Worm (Caenorhabditis elegans) whole organism, L3 larva: ENCODE data around the gene obr-1.
A peak's percentile ranks its signal among the peaks of the same experiment; 100 is the strongest.

Experiments used
- R02D3.7 ChIP-seq: fragments of 150-350 bp; optimal IDR thresholded peaks from 2 replicates; lab custom pipeline; 2014; ENCODE audit warnings: missing biosample characterization, missing genetic modification characterization
- ama-1 ChIP-seq: fragments of 150-350 bp; optimal IDR thresholded peaks from 2 replicates; lab custom pipeline; 2018
- ceh-16 ChIP-seq: sonication (generic microtip); optimal IDR thresholded peaks from 2 replicates; lab custom pipeline; 2017; ENCODE audit warnings: missing biosample characterization, missing genetic modification characterization
- ceh-28 ChIP-seq: fragments of 150-350 bp; optimal IDR thresholded peaks from 2 replicates; lab custom pipeline; 2014; ENCODE audit warnings: missing biosample characterization, missing genetic modification reagents, missing genetic modification characterization
- ceh-82 ChIP-seq: fragments of 150-350 bp; optimal IDR thresholded peaks from 2 replicates; lab custom pipeline; 2014; ENCODE audit warnings: missing biosample characterization, missing genetic modification characterization
- ceh-9 ChIP-seq: sonication (generic microtip); optimal IDR thresholded peaks from 2 replicates; lab custom pipeline; 2018; ENCODE audit warnings: missing biosample characterization, missing genetic modification characterization
- daf-12 ChIP-seq: fragments of 150-350 bp; optimal IDR thresholded peaks from 2 replicates; lab custom pipeline; 2014; ENCODE audit warnings: missing biosample characterization, missing genetic modification reagents, missing genetic modification characterization
- egl-27 ChIP-seq: sonication (generic microtip); optimal IDR thresholded peaks from 4 replicates; lab custom pipeline; 2017; ENCODE audit warnings: missing biosample characterization, missing genetic modification reagents, missing genetic modification characterization
- egl-5 ChIP-seq: fragments of 150-350 bp; optimal IDR thresholded peaks from 2 replicates; lab custom pipeline; 2017; ENCODE audit warnings: missing biosample characterization, missing genetic modification reagents, missing genetic modification characterization, inconsistent platforms
- elt-1 ChIP-seq: fragments of 150-350 bp; optimal IDR thresholded peaks from 2 replicates; lab custom pipeline; 2014; ENCODE audit warnings: missing biosample characterization, missing genetic modification characterization
- elt-2 ChIP-seq: sonication (generic microtip); optimal IDR thresholded peaks from 2 replicates; lab custom pipeline; 2016; ENCODE audit warnings: missing genetic modification reagents, mild to moderate bottlenecking, missing genetic modification characterization, missing compliant biosample characterization
- elt-3 ChIP-seq, 3 experiments: fragments of 150-350 bp in 1 of 3; sonication (generic microtip) in 2 of 3; optimal IDR thresholded peaks; 2 replicates in 2 of 3; 4 replicates in 1 of 3; lab custom pipeline; 2014 to 2017; ENCODE audit warnings: missing biosample characterization in 3 of 3, missing genetic modification characterization in 3 of 3
- eor-1 ChIP-seq, 2 experiments: fragments of 150-350 bp; optimal IDR thresholded peaks; 2 replicates each; lab custom pipeline; 2014 to 2018; ENCODE audit warnings: missing biosample characterization in 2 of 2, missing genetic modification characterization in 2 of 2
- fkh-10 ChIP-seq: sonication (generic microtip); optimal IDR thresholded peaks from 2 replicates; lab custom pipeline; 2017; ENCODE audit warnings: missing biosample characterization, missing genetic modification reagents, missing genetic modification characterization
- fkh-2 ChIP-seq: fragments of 150-350 bp; optimal IDR thresholded peaks from 2 replicates; lab custom pipeline; 2014; ENCODE audit warnings: missing biosample characterization, missing genetic modification reagents, missing genetic modification characterization
- fos-1 ChIP-seq: fragments of 150-350 bp; optimal IDR thresholded peaks from 2 replicates; lab custom pipeline; 2014; ENCODE audit warnings: missing biosample characterization, missing genetic modification characterization
- hmg-11 ChIP-seq: sonication (generic microtip); optimal IDR thresholded peaks from 2 replicates; lab custom pipeline; 2016; ENCODE audit warnings: missing genetic modification characterization, missing compliant biosample characterization
- jun-1 ChIP-seq: fragments of 150-350 bp; optimal IDR thresholded peaks from 2 replicates; lab custom pipeline; 2014; ENCODE audit warnings: missing biosample characterization, missing genetic modification reagents, missing genetic modification characterization
- lin-15B ChIP-seq: fragments of 150-350 bp; optimal IDR thresholded peaks from 2 replicates; lab custom pipeline; 2014; ENCODE audit warnings: missing biosample characterization, missing genetic modification characterization
- lin-39 ChIP-seq: fragments of 150-350 bp; optimal IDR thresholded peaks from 2 replicates; lab custom pipeline; 2018; ENCODE audit warnings: missing biosample characterization, missing genetic modification reagents, missing genetic modification characterization
- lsy-12 ChIP-seq: sonication (generic microtip); optimal IDR thresholded peaks from 2 replicates; lab custom pipeline; 2016; ENCODE audit warnings: mild to moderate bottlenecking, missing genetic modification characterization, missing compliant biosample characterization
- mdl-1 ChIP-seq: fragments of 150-350 bp; optimal IDR thresholded peaks from 2 replicates; lab custom pipeline; 2014; ENCODE audit warnings: missing biosample characterization, missing genetic modification characterization
- mml-1 ChIP-seq: fragments of 150-350 bp; sonication (generic microtip); optimal IDR thresholded peaks from 3 replicates; lab custom pipeline; 2014; ENCODE audit warnings: missing biosample characterization, missing genetic modification characterization
- nfya-1 ChIP-seq: sonication (generic microtip); optimal IDR thresholded peaks from 2 replicates; lab custom pipeline; 2017; ENCODE audit warnings: missing genetic modification characterization, mild to moderate bottlenecking, missing compliant biosample characterization, antibody characterized with exemption, moderate library complexity; ENCODE audit not compliant: insufficient read depth
- nhr-23 ChIP-seq: fragments of 150-350 bp; optimal IDR thresholded peaks from 2 replicates; lab custom pipeline; 2014; ENCODE audit warnings: missing biosample characterization, missing genetic modification reagents, missing genetic modification characterization
- nhr-237 ChIP-seq: fragments of 150-350 bp; optimal IDR thresholded peaks from 2 replicates; lab custom pipeline; 2014; ENCODE audit warnings: missing biosample characterization, missing genetic modification characterization
- nhr-25 ChIP-seq: sonication (generic microtip); optimal IDR thresholded peaks from 2 replicates; lab custom pipeline; 2017; ENCODE audit warnings: missing biosample characterization, missing genetic modification characterization
- nhr-28 ChIP-seq: fragments of 150-350 bp; optimal IDR thresholded peaks from 2 replicates; lab custom pipeline; 2014; ENCODE audit warnings: missing biosample characterization, missing genetic modification characterization
- nhr-43 ChIP-seq: sonication (generic microtip); optimal IDR thresholded peaks from 2 replicates; lab custom pipeline; 2016; ENCODE audit warnings: mild to moderate bottlenecking, missing genetic modification characterization, missing compliant biosample characterization; ENCODE audit not compliant: poor library complexity, severe bottlenecking
- nhr-76 ChIP-seq: fragments of 150-350 bp; sonication (generic microtip); optimal IDR thresholded peaks from 5 replicates; lab custom pipeline; 2014; ENCODE audit warnings: missing biosample characterization, missing genetic modification characterization
- nhr-77 ChIP-seq: fragments of 150-350 bp; optimal IDR thresholded peaks from 2 replicates; lab custom pipeline; 2014; ENCODE audit warnings: missing biosample characterization, missing genetic modification characterization
- pha-4 ChIP-seq: fragments of 150-350 bp; optimal IDR thresholded peaks from 2 replicates; lab custom pipeline; 2014; ENCODE audit warnings: missing biosample characterization, missing genetic modification reagents, missing genetic modification characterization
- pqm-1 ChIP-seq: fragments of 150-350 bp; optimal IDR thresholded peaks from 2 replicates; lab custom pipeline; 2017; ENCODE audit warnings: missing biosample characterization, missing genetic modification characterization, inconsistent platforms
- sea-2 ChIP-seq: fragments of 150-350 bp; sonication (generic microtip); optimal IDR thresholded peaks from 4 replicates; lab custom pipeline; 2014; ENCODE audit warnings: missing biosample characterization, missing genetic modification reagents, missing genetic modification characterization
- skn-1 ChIP-seq: fragments of 150-350 bp; optimal IDR thresholded peaks from 2 replicates; lab custom pipeline; 2014; ENCODE audit warnings: missing biosample characterization, missing genetic modification characterization
- snpc-4 ChIP-seq: fragments of 150-350 bp; optimal IDR thresholded peaks from 2 replicates; lab custom pipeline; 2014; ENCODE audit warnings: missing biosample characterization, missing genetic modification characterization
- unc-39 ChIP-seq: sonication (generic microtip); optimal IDR thresholded peaks from 4 replicates; lab custom pipeline; 2017; ENCODE audit warnings: missing biosample characterization, missing genetic modification characterization
- unc-62 ChIP-seq: fragments of 150-350 bp; sonication (generic microtip); optimal IDR thresholded peaks from 4 replicates; lab custom pipeline; 2014; ENCODE audit warnings: missing biosample characterization, missing genetic modification reagents, missing genetic modification characterization
- ztf-11 ChIP-seq: fragments of 150-350 bp; optimal IDR thresholded peaks from 2 replicates; lab custom pipeline; 2014; ENCODE audit warnings: missing biosample characterization, missing genetic modification characterization

obr-1 gene

DNA sequence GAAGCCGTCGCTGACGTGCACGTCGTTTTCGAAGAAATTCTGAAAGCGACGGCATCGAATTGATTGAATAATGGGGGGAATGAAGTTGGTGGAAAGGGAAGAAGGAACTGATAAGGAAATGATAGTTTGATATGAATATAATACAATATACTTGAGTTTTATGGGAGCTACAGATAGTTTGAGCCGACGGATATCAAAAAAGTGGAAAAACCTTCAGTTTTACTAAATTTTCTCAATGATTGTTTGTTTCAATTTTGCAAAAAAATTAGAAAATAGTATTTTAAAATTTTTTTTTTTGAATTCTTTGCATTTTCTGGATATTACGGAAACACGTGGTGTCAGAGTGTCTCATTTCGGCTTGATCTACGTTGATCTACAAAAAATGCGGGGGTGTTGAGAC, at the start of gene obr-1:
Gene obr-1 (minus strand): TSS at position 101 of the 400 bp plus-strand sequence.
- TF ChIP-seq elt-2 (tag; lab: Kevin White, UChicago) (peak; percentile 17), fkh-2 (tag; lab: Kevin White, UChicago) (no peak), ceh-82 (tag; lab: Kevin White, UChicago) (no peak)

DNA sequence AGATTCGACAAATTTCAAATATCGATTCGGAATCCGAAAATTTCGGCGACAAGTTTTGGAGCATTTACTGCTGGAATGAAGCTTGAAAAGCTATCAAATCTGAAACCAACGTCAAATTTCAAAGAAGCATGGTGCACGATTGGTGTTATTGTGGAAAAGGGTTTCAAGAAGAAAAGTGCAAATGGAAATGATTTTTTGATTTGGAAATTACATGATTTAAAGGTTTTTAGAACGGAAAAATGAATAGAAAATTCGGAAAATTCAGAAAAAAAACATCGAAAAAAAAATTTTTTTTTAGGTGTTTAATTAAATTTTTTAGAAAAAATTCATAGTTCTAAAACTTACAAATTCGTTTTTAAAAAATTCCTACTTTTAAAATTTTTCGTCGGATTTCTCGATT, 47.4 kb upstream of the obr-1 start, which contains the start of gene teg-1:
Gene teg-1 (minus strand): TSS at position 101 of the 400 bp plus-strand sequence.
- TF ChIP-seq nfya-1 (tag; lab: Kevin White, UChicago) = no peak
- TF ChIP-seq nhr-76 (tag; lab: Kevin White, UChicago) = no peak

DNA sequence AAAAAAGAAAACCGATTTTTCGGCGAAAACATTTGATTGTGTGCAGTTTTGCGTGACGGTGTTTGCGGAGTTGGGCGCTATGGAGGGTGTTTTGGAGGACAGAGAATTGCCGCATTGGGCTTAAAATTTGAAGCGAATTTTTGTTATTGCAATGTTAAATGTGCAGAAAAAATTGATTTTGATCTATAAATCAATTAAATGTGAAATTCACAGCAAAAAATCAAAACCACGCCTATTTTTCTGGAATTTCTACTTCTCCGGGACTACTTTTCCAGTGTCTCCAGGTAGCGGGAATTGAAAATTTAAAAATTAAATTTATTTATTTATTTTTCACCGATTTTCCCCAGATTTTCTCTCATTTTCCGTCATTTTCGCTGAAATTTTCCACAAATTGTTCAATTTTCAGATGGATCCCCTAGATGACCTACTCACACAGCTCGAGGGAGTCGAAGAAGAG, 46.5 kb upstream of the obr-1 start, which contains the start of gene mcm-10:
Gene mcm-10 (plus strand): TSS at position 407 of the 457 bp plus-strand sequence.
- TF ChIP-seq R02D3.7 (tag; lab: Kevin White, UChicago) (peak; percentile 18), nhr-25 (tag; lab: Kevin White, UChicago) (peak; percentile 46), pha-4 (tag; lab: Kevin White, UChicago) (peak; percentile 23), nfya-1 (tag; lab: Kevin White, UChicago) (peak; percentile 67), hmg-11 (tag; lab: Kevin White, UChicago) (peak; percentile 83), nhr-23 (peak; percentile 39), mml-1 (tag; lab: Kevin White, UChicago) (no peak), lin-39 (tag; lab: Kevin White, UChicago) (peak; percentile 43), ceh-16 (tag; lab: Kevin White, UChicago) (no peak), jun-1 (tag; lab: Kevin White, UChicago) (peak; percentile 63), ama-1 (peak; percentile 11), elt-2 (tag; lab: Kevin White, UChicago) (peak; percentile 38), ceh-28 (tag; lab: Kevin White, UChicago) (peak; percentile 35), egl-5 (peak; percentile 20), fkh-10 (GFP tag; lab: Kevin White, UChicago) (peak; percentile 45), skn-1 (tag; lab: Kevin White, UChicago) (peak; percentile 36), unc-39 (no peak), lin-15B (tag; lab: Kevin White, UChicago) (peak; percentile 72), pqm-1 (tag; lab: Kevin White, UChicago) (peak; percentile 12), elt-3 (tag; optimal IDR thresholded peaks at IDR 0.05; lab: Kevin White, UChicago) (no peak)

DNA sequence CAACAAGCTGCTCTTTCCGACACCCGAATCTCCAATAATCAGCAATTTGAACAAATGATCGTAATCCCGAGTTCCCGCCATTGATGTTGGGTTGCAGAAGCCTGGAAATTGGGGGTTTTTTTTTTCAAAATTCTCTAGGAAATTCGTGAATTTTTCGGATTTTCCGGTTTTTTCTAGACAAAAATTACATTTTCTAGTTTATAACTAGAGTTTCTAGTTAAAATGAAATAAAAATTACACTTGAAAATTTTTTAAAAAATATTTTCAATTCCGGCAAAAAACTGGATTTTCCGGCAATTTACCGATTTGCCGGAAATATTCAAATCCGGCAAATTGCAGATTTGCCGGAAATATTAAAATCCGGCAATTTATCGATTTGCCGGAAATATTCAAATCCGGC, 40.8 kb upstream of the obr-1 start, which contains the start of gene rab-35:
Gene rab-35 (minus strand): TSS at position 101 of the 400 bp plus-strand sequence.
- no peak for TF ChIP-seq sea-2 (GFP tag; lab: Kevin White, UChicago)
- TF ChIP-seq ztf-11 (tag; lab: Kevin White, UChicago) = no peak
- TF ChIP-seq R02D3.7 (tag; lab: Kevin White, UChicago) = no peak
- no peak for TF ChIP-seq fos-1 (tag; lab: Kevin White, UChicago)
- no peak for TF ChIP-seq elt-1 (tag; lab: Kevin White, UChicago)
- TF ChIP-seq lsy-12 = no peak
- no peak for TF ChIP-seq nhr-237 (tag; lab: Kevin White, UChicago)
- TF ChIP-seq lin-15B (tag; lab: Kevin White, UChicago) = no peak
- no peak for TF ChIP-seq pha-4 (tag; lab: Kevin White, UChicago)
- TF ChIP-seq unc-62 (GFP tag; lab: Kevin White, UChicago) = no peak
- TF ChIP-seq ceh-9 (tag; lab: Kevin White, UChicago) = no peak

DNA sequence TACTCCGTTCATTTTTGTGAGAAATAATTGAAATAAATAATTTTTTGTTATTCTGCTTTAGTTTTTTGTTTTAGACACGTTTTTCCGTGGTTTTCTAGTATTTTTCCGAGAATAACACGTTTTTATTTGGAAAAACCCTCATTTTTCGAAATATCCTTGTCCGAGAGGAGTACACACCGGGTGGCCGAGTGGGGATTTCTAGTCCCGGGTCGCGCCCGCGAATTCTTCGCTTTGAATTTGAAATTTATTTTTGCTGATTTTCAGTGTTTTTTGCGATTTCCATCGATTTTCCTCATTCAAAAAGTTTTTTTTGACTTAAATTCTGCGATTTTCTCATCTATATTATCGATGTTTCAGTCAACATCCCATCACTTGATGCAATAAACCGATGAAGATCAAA, 19.9 kb upstream of the obr-1 start, which contains the start of the genes gly-9, mib-1 and smc-3:
Gene gly-9 (minus strand): TSS at position 27 of the 400 bp plus-strand sequence.
Gene mib-1 (minus strand): TSS at position 123 of the 400 bp plus-strand sequence.
Gene smc-3 (plus strand): TSS at position 351 of the 400 bp plus-strand sequence.
- TF ChIP-seq sea-2 (GFP tag; lab: Kevin White, UChicago) (no peak), mdl-1 (tag; lab: Kevin White, UChicago) (no peak), elt-3 (tag; optimal IDR thresholded peaks at IDR 0.05; lab: Kevin White, UChicago) (no peak), unc-62 (GFP tag; lab: Kevin White, UChicago) (no peak), lin-15B (tag; lab: Kevin White, UChicago) (peak; percentile 81), fkh-10 (GFP tag; lab: Kevin White, UChicago) (no peak), lin-39 (tag; lab: Kevin White, UChicago) (peak; percentile 52), ztf-11 (tag; lab: Kevin White, UChicago) (no peak), nfya-1 (tag; lab: Kevin White, UChicago) (peak; percentile 67), hmg-11 (tag; lab: Kevin White, UChicago) (peak; percentile 74), pqm-1 (tag; lab: Kevin White, UChicago) (no peak), mml-1 (tag; lab: Kevin White, UChicago) (no peak), egl-27 (tag; lab: Kevin White, UChicago) (no peak), ceh-28 (tag; lab: Kevin White, UChicago) (no peak), skn-1 (tag; lab: Kevin White, UChicago) (no peak), nhr-237 (tag; lab: Kevin White, UChicago) (no peak), nhr-23 (peak; percentile 78), egl-5 (peak; percentile 45), snpc-4 (tag; lab: Kevin White, UChicago) (peak; percentile 35), nhr-25 (tag; lab: Kevin White, UChicago) (peak; percentile 46), ceh-82 (tag; lab: Kevin White, UChicago) (no peak), eor-1 (tag; optimal IDR thresholded peaks at IDR 0.05; lab: Kevin White, UChicago) (no peak), nhr-43 (no peak), pha-4 (tag; lab: Kevin White, UChicago) (peak; percentile 71), R02D3.7 (tag; lab: Kevin White, UChicago) (no peak), fkh-2 (tag; lab: Kevin White, UChicago) (no peak), nhr-77 (tag; lab: Kevin White, UChicago) (no peak), jun-1 (tag; lab: Kevin White, UChicago) (no peak), unc-39 (no peak), nhr-28 (tag; lab: Kevin White, UChicago) (no peak), daf-12 (tag; lab: Kevin White, UChicago) (no peak)
